Worm (Caenorhabditis elegans) whole organism, L2 larva: ENCODE results near the gene F53E2.2.

Experiments used
- ZK546.5 ChIP-seq: sonication (generic microtip); optimal IDR thresholded peaks from 2 replicates; lab custom pipeline; 2017; ENCODE audit warnings: missing biosample characterization, missing genetic modification characterization
- egl-27 ChIP-seq: sonication (generic microtip); optimal IDR thresholded peaks from 3 replicates; lab custom pipeline; 2017; ENCODE audit warnings: missing biosample characterization, missing genetic modification reagents, missing genetic modification characterization
- elt-3 ChIP-seq: sonication (generic microtip); optimal IDR thresholded peaks from 2 replicates; lab custom pipeline; 2017; ENCODE audit warnings: missing biosample characterization, missing genetic modification characterization
- lin-39 ChIP-seq: fragments of 150-350 bp; optimal IDR thresholded peaks from 2 replicates; lab custom pipeline; 2014; ENCODE audit warnings: missing biosample characterization, missing genetic modification reagents, missing genetic modification characterization
- nhr-11 ChIP-seq: fragments of 150-350 bp; optimal IDR thresholded peaks from 2 replicates; lab custom pipeline; 2014; ENCODE audit warnings: missing biosample characterization, missing genetic modification characterization
- nhr-12 ChIP-seq: fragments of 150-350 bp; optimal IDR thresholded peaks from 2 replicates; lab custom pipeline; 2014; ENCODE audit warnings: missing biosample characterization, missing genetic modification characterization
- nhr-6 ChIP-seq: fragments of 150-350 bp; optimal IDR thresholded peaks from 2 replicates; lab custom pipeline; 2014; ENCODE audit warnings: missing biosample characterization, missing genetic modification characterization
- snpc-4 ChIP-seq: fragments of 150-350 bp; optimal IDR thresholded peaks from 2 replicates; lab custom pipeline; 2014; ENCODE audit warnings: missing biosample characterization, missing genetic modification characterization
- unc-55 ChIP-seq: fragments of 150-350 bp; sonication (generic microtip); optimal IDR thresholded peaks from 3 replicates; lab custom pipeline; 2014; ENCODE audit warnings: missing biosample characterization, missing genetic modification reagents, missing genetic modification characterization

DNA sequence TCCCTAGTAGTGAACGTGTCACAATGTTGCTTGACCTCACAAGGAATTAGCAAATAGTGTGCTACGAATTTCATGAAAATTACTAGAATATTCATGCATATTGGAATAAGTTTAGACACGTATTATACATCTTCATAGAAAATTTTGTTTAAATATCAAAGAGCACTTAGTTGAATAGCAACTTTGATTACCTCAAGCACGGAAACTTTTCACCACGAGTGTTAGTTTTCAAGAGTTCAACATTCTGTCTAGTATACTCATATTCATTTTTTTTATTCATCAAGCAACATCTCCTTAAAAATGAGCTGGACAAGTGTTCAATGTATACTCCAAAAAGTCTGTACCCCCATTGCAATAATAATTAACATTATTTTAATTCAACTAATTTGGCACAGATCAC is 47.6 kb downstream of the F53E2.2 start, which contains the start of gene str-243:
- TF ChIP-seq nhr-12: no peak
- TF ChIP-seq nhr-11 (tag; lab: Kevin White, UChicago): no peak
- TF ChIP-seq lin-39: no peak
- TF ChIP-seq snpc-4 (tag; lab: Kevin White, UChicago): no peak
- no peak for TF ChIP-seq unc-55
- TF ChIP-seq nhr-6 (tag; lab: Kevin White, UChicago): no peak
- TF ChIP-seq egl-27 (tag; lab: Kevin White, UChicago): no peak
- TF ChIP-seq ZK546.5 (tag; lab: Kevin White, UChicago): no peak
- TF ChIP-seq elt-3 (tag; lab: Kevin White, UChicago): no peak
